Fruit fly (Drosophila melanogaster) whole organism, prepupa: ENCODE measurements around the gene Fit1.
A peak's percentile ranks its signal among the peaks of the same experiment; 100 is the strongest.

Experiments
- Blimp-1 ChIP-seq: fragments of 200-800 bp; sonication (Bioruptor generic); optimal IDR thresholded peaks from 3 replicates; lab custom pipeline; 2017; ENCODE audit warnings: missing biosample characterization, missing genetic modification characterization, mild to moderate bottlenecking, moderate library complexity, missing genetic modification reagents
- CG10631 ChIP-seq: fragments of 200-800 bp; sonication (Bioruptor generic); optimal IDR thresholded peaks from 2 replicates; lab custom pipeline; 2016; ENCODE audit warnings: missing biosample characterization, missing genetic modification characterization
- CG10669 ChIP-seq: fragments of 200-800 bp; sonication (Bioruptor generic); optimal IDR thresholded peaks from 3 replicates; lab custom pipeline; 2018; ENCODE audit warnings: missing biosample characterization, mild to moderate bottlenecking, missing genetic modification characterization, moderate library complexity
- CG11294 ChIP-seq: fragments of 200-800 bp; sonication (Bioruptor generic); IDR thresholded peaks from 2 replicates; pipeline ENCODE4 v1.3.6; 2022; ENCODE audit warnings: missing biosample characterization, missing genetic modification characterization
- CG11902 ChIP-seq: fragments of 200-800 bp; sonication (Bioruptor generic); optimal IDR thresholded peaks from 3 replicates; lab custom pipeline; 2016; ENCODE audit warnings: missing biosample characterization, missing genetic modification characterization
- CG15336 ChIP-seq: fragments of 200-800 bp; sonication (Bioruptor generic); IDR thresholded peaks from 2 replicates; pipeline ENCODE4 v1.3.6; 2022; ENCODE audit warnings: missing biosample characterization, missing genetic modification characterization
- CG31627 ChIP-seq: fragments of 200-800 bp; sonication (Bioruptor generic); optimal IDR thresholded peaks from 3 replicates; lab custom pipeline; 2016; ENCODE audit warnings: missing biosample characterization, missing genetic modification characterization
- CG32006 ChIP-seq: fragments of 200-800 bp; sonication (Bioruptor generic); optimal IDR thresholded peaks from 3 replicates; lab custom pipeline; 2017; ENCODE audit warnings: missing biosample characterization, mild to moderate bottlenecking, missing genetic modification characterization
- CG34406 ChIP-seq: fragments of 200-800 bp; sonication (Bioruptor generic); optimal IDR thresholded peaks from 3 replicates; lab custom pipeline; 2016; ENCODE audit warnings: missing biosample characterization, missing genetic modification characterization
- CG3919 ChIP-seq: fragments of 200-800 bp; sonication (Bioruptor generic); optimal IDR thresholded peaks from 3 replicates; lab custom pipeline; 2016; ENCODE audit warnings: missing biosample characterization, missing genetic modification characterization
- CG4318 ChIP-seq: fragments of 200-800 bp; sonication (Bioruptor generic); optimal IDR thresholded peaks from 3 replicates; lab custom pipeline; 2017; ENCODE audit warnings: missing biosample characterization, mild to moderate bottlenecking, missing genetic modification characterization
- CG6792 ChIP-seq: fragments of 200-800 bp; sonication (Bioruptor generic); optimal IDR thresholded peaks from 3 replicates; lab custom pipeline; 2016; ENCODE audit warnings: missing biosample characterization, missing genetic modification characterization
- CG8119 ChIP-seq: fragments of 200-800 bp; sonication (Bioruptor generic); IDR thresholded peaks from 3 replicates; pipeline ENCODE4 v1.3.6; 2022; ENCODE audit warnings: missing biosample characterization, missing genetic modification characterization
- CG8319 ChIP-seq: fragments of 200-800 bp; sonication (Bioruptor generic); optimal IDR thresholded peaks from 3 replicates; lab custom pipeline; 2016; ENCODE audit warnings: missing biosample characterization, missing genetic modification characterization
- CG8632 ChIP-seq: fragments of 200-800 bp; sonication (Bioruptor generic); optimal IDR thresholded peaks from 3 replicates; lab custom pipeline; 2016; ENCODE audit warnings: missing biosample characterization, missing genetic modification characterization
- CG9139 ChIP-seq: fragments of 200-800 bp; sonication (Bioruptor generic); optimal IDR thresholded peaks from 3 replicates; lab custom pipeline; 2017; ENCODE audit warnings: missing biosample characterization, mild to moderate bottlenecking, missing genetic modification characterization
- Eip75B ChIP-seq: fragments of 200-800 bp; sonication (Bioruptor generic); optimal IDR thresholded peaks from 3 replicates; lab custom pipeline; 2016; ENCODE audit warnings: missing biosample characterization, missing genetic modification characterization
- Eip78C ChIP-seq: fragments of 200-800 bp; sonication (Bioruptor generic); peaks from one replicate; lab custom pipeline; 2016; ENCODE audit warnings: missing biosample characterization, missing genetic modification characterization
- Eip93F ChIP-seq: fragments of 200-800 bp; sonication (Bioruptor generic); optimal IDR thresholded peaks from 2 replicates; lab custom pipeline; 2016; ENCODE audit warnings: missing biosample characterization, mild to moderate bottlenecking, missing genetic modification characterization
- Ets21C ChIP-seq: fragments of 200-800 bp; sonication (Bioruptor generic); optimal IDR thresholded peaks from 3 replicates; lab custom pipeline; 2016; ENCODE audit warnings: missing biosample characterization, missing genetic modification characterization
- Ets96B ChIP-seq: fragments of 200-800 bp; optimal IDR thresholded peaks from 2 replicates; lab custom pipeline; 2019; ENCODE audit warnings: missing biosample characterization, mild to moderate bottlenecking, missing genetic modification characterization, moderate library complexity
- Hr39 ChIP-seq: fragments of 200-800 bp; sonication (Bioruptor generic); optimal IDR thresholded peaks from 2 replicates; lab custom pipeline; 2016; ENCODE audit warnings: missing biosample characterization, missing genetic modification characterization
- Hr4 ChIP-seq: fragments of 200-800 bp; sonication (Bioruptor generic); optimal IDR thresholded peaks from 3 replicates; lab custom pipeline; 2016; ENCODE audit warnings: missing biosample characterization, missing genetic modification characterization
- Lpt ChIP-seq: fragments of 200-800 bp; sonication (Bioruptor generic); optimal IDR thresholded peaks from 3 replicates; lab custom pipeline; 2016; ENCODE audit warnings: missing biosample characterization, missing genetic modification characterization
- Met ChIP-seq: fragments of 200-800 bp; sonication (Bioruptor generic); optimal IDR thresholded peaks from 3 replicates; lab custom pipeline; 2016; ENCODE audit warnings: missing biosample characterization, missing genetic modification characterization
- OdsH ChIP-seq: fragments of 200-800 bp; sonication (Bioruptor generic); optimal IDR thresholded peaks from 3 replicates; lab custom pipeline; 2016; ENCODE audit warnings: missing biosample characterization, missing genetic modification characterization
- Smox ChIP-seq: fragments of 200-800 bp; sonication (Bioruptor generic); optimal IDR thresholded peaks from 3 replicates; lab custom pipeline; 2016; ENCODE audit warnings: missing biosample characterization, missing genetic modification characterization
- Sox102F ChIP-seq: fragments of 200-800 bp; sonication (Bioruptor generic); optimal IDR thresholded peaks from 2 replicates; lab custom pipeline; 2016; ENCODE audit warnings: missing biosample characterization, mild to moderate bottlenecking, missing genetic modification characterization
- Sox14 ChIP-seq: fragments of 200-800 bp; sonication (Bioruptor generic); optimal IDR thresholded peaks from 3 replicates; lab custom pipeline; 2016; ENCODE audit warnings: missing biosample characterization, missing genetic modification characterization
- Sox15 ChIP-seq: fragments of 200-800 bp; sonication (Bioruptor generic); optimal IDR thresholded peaks from 3 replicates; lab custom pipeline; 2016; ENCODE audit warnings: missing biosample characterization, missing genetic modification characterization
- achi ChIP-seq: fragments of 200-800 bp; sonication (Bioruptor generic); optimal IDR thresholded peaks from 3 replicates; lab custom pipeline; 2016; ENCODE audit warnings: missing biosample characterization, missing genetic modification characterization
- dac ChIP-seq: fragments of 200-800 bp; sonication (Bioruptor generic); optimal IDR thresholded peaks from 2 replicates; lab custom pipeline; 2017; ENCODE audit warnings: missing biosample characterization, mild to moderate bottlenecking, missing genetic modification characterization
- dsx ChIP-seq: fragments of 200-800 bp; optimal IDR thresholded peaks from 3 replicates; lab custom pipeline; 2019; ENCODE audit warnings: missing biosample characterization, mild to moderate bottlenecking, missing genetic modification characterization, moderate library complexity; ENCODE audit not compliant: poor library complexity, severe bottlenecking
- esn ChIP-seq: fragments of 200-800 bp; sonication (Bioruptor generic); optimal IDR thresholded peaks from 2 replicates; lab custom pipeline; 2016; ENCODE audit warnings: missing biosample characterization, mild to moderate bottlenecking, missing genetic modification characterization, moderate library complexity
- fd85E ChIP-seq: fragments of 200-800 bp; sonication (Bioruptor generic); optimal IDR thresholded peaks from 3 replicates; lab custom pipeline; 2016; ENCODE audit warnings: missing biosample characterization, missing genetic modification characterization
- fkh ChIP-seq: fragments of 200-800 bp; sonication (Bioruptor generic); optimal IDR thresholded peaks from 3 replicates; lab custom pipeline; 2017; ENCODE audit warnings: missing biosample characterization, mild to moderate bottlenecking, missing genetic modification characterization, moderate library complexity
- lz ChIP-seq: fragments of 200-800 bp; sonication (Bioruptor generic); optimal IDR thresholded peaks from 3 replicates; lab custom pipeline; 2016; ENCODE audit warnings: missing biosample characterization, missing genetic modification characterization
- net ChIP-seq: fragments of 200-800 bp; sonication (Bioruptor generic); optimal IDR thresholded peaks from 3 replicates; lab custom pipeline; 2016; ENCODE audit warnings: missing biosample characterization, missing genetic modification characterization
- pdm3 ChIP-seq: fragments of 200-800 bp; sonication (Bioruptor generic); optimal IDR thresholded peaks from 3 replicates; lab custom pipeline; 2016; ENCODE audit warnings: missing biosample characterization, missing genetic modification characterization
- spab ChIP-seq: fragments of 200-800 bp; sonication (Bioruptor generic); optimal IDR thresholded peaks from 2 replicates; lab custom pipeline; 2017; ENCODE audit warnings: missing biosample characterization, mild to moderate bottlenecking, missing genetic modification characterization, missing genetic modification reagents
- ss ChIP-seq, 2 experiments: fragments of 200-800 bp; sonication (Bioruptor generic); optimal IDR thresholded peaks; 2 replicates in 1 of 2; 3 replicates in 1 of 2; lab custom pipeline; 2017 to 2018; ENCODE audit warnings: mild to moderate bottlenecking in 2 of 2, missing biosample characterization in 2 of 2, missing genetic modification characterization in 2 of 2, moderate library complexity in 1 of 2
- svp ChIP-seq: fragments of 200-800 bp; sonication (Bioruptor generic); peaks from one replicate; lab custom pipeline; 2016; ENCODE audit warnings: missing biosample characterization, missing genetic modification characterization
- vri ChIP-seq: fragments of 200-800 bp; sonication (Bioruptor generic); optimal IDR thresholded peaks from 3 replicates; lab custom pipeline; 2016; ENCODE audit warnings: missing biosample characterization, mild to moderate bottlenecking, missing genetic modification characterization

The Fit1 gene

DNA sequence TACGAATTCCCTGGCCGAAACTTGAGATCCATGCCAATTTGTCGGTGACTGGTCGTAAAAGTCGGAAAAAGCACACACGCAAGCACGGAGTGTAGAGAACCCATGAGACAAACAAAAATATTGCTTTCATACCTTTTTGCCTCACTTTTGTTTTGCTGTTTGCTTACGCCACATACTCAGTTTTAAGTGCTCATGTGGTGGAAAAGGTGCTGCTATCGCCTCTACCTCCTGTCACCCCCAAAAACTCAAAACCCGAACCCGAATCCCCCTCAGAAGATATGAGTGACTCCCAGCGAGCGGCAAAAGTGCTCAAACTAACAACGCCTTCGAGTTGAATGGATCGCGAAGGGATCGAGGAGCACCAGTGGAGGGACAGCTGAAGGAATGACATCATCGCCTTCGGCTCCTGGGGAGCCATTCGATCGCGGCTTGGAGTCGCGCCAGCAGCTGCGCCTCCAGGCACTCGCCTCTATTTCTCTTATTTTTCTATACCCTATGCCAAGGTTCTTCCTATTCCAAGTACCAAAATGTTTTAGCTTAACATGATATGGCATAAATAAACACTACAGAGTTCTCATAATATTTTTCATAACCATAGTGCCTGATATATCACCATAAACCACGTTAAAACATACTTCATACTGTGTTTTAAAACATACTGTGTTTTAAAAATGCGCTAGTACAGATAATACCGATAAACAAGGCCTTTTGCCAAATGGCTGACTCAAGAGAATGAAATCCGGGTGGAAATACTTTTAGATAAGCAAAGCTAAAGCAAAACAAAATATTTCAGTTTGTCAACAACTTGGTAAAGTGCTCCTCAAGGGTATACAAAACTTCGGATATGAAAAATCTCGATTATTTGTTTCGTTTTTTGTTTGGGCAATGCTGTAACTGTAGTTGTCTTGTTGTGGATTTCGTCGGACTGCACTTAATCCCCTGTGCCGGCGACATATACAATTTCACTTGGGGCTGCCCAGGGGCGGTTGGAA, 17.3 kb downstream of the Fit1 start:
- TF ChIP-seq CG32006 (GFP tag; lab: Kevin White, UChicago) (peak; percentile 50), net (GFP tag; lab: Kevin White, UChicago) (peak; percentile 9), Hr4 (GFP tag; lab: Kevin White, UChicago) (peak; percentile 29), OdsH (peak; percentile 3), pdm3 (GFP tag; lab: Kevin White, UChicago) (peak; percentile 9), Ets96B (tag; lab: Kevin White, UChicago) (no peak), Met (GFP tag; lab: Kevin White, UChicago) (peak; percentile 34), fkh (GFP tag; lab: Kevin White, UChicago) (peak; percentile 29), CG15336 (GFP tag; lab: Robert Waterston, UW) (no peak), CG31627 (GFP tag; lab: Kevin White, UChicago) (peak; percentile 12), Smox (no peak), CG9139 (GFP tag; lab: Kevin White, UChicago) (no peak), lz (peak; percentile 21), Sox14 (GFP tag; lab: Kevin White, UChicago) (peak; percentile 27), Sox102F (GFP tag; lab: Kevin White, UChicago) (peak; percentile 12), fd85E (no peak), svp (peak; percentile 17), vri (GFP tag; lab: Kevin White, UChicago) (peak; percentile 89), Hr39 (GFP tag; lab: Kevin White, UChicago) (peak; percentile 5), CG8632 (no peak), Eip78C (GFP tag; lab: Kevin White, UChicago) (peak; percentile 62)

DNA sequence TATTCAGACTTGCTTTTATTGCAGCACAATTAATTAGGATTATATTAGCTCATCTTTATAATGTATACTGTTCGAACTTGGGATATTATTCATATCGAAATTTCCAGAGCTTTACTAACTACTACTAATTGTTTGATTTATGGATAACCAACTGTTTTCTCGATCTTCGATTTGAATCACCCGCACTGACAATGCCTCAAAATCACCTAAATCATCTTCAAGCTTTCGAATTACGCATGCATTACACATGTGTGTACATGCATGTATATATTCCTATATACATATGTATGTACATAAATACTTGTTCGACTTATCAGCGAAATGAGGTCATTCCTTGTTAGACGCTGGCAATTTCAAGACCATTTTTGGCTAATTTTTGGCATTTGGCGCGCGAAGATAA, 18.2 kb downstream of the Fit1 start:
- TF ChIP-seq Ets21C (GFP tag; lab: Kevin White, UChicago) (no peak), CG10669 (no peak), spab (GFP tag; lab: Kevin White, UChicago) (no peak), Sox15 (GFP tag; lab: Kevin White, UChicago) (no peak), Hr39 (GFP tag; lab: Kevin White, UChicago) (no peak), Ets96B (tag; lab: Kevin White, UChicago) (no peak), CG4318 (GFP tag; lab: Kevin White, UChicago) (no peak), Eip78C (GFP tag; lab: Kevin White, UChicago) (peak; percentile 52), svp (peak; percentile 41), CG10631 (GFP tag; lab: Kevin White, UChicago) (no peak)

DNA sequence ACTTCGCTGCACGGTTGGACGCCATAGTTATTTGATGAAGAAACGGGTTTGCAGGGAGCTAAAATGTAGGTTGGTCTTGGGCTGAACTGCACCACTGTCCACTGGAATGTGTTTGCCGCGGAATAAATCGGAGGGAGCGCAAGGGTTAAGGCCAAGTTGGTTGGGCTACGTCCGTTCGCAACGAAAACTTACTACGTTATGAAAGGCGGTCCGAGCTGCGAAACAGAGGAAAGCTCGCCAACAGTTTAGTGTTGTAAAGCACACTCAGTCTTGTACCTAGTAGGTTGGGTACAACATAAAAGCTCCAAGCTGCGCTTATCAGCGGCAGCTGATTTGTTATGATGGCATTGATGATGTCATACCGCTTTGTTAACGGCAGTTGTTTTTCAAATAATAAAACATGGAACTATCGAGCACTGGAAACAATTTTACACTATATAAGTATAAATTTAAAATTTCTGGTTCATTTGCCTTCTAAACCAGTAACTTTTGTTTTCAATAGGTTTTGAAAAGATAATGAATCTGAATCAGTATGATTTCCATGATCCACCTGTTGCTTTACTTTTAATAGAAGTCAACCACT, 18.9 kb downstream of the Fit1 start, which contains the start of gene Chd64:
Gene Chd64, minus strand, starts transcription at position 204 of the 583 bp plus-strand sequence.
- TF ChIP-seq fd85E (no peak), ss (GFP tag; optimal IDR thresholded peaks at IDR 0.05; lab: Kevin White, UChicago) (no peak), Blimp-1 (GFP tag; lab: Kevin White, UChicago) (no peak), Lpt (GFP tag; lab: Kevin White, UChicago) (peak; percentile 45), Hr4 (GFP tag; lab: Kevin White, UChicago) (peak; percentile 21), svp (peak; percentile 86), CG10631 (GFP tag; lab: Kevin White, UChicago) (no peak), Smox (no peak), dac (GFP tag; lab: Kevin White, UChicago) (no peak), CG8119 (0 out of 3 replicates have a peak, but pooled peaks have one; percentile 30), CG8319 (GFP tag; lab: Kevin White, UChicago) (no peak), CG9139 (GFP tag; lab: Kevin White, UChicago) (no peak), CG6792 (peak; percentile 47), CG11294 (GFP tag; lab: Robert Waterston, UW) (0 out of 2 replicates have a peak, but pooled peaks have one; percentile 13), CG11902 (no peak), CG3919 (GFP tag; lab: Kevin White, UChicago) (no peak), Eip93F (no peak), net (GFP tag; lab: Kevin White, UChicago) (no peak), esn (GFP tag; lab: Kevin White, UChicago) (peak; percentile 54), CG31627 (GFP tag; lab: Kevin White, UChicago) (no peak), Eip75B (GFP tag; lab: Kevin White, UChicago) (peak; percentile 35), achi (no peak), spab (GFP tag; lab: Kevin White, UChicago) (no peak), Eip78C (GFP tag; lab: Kevin White, UChicago) (peak; percentile 68), CG15336 (GFP tag; lab: Robert Waterston, UW) (no peak), dsx (no peak), CG32006 (GFP tag; lab: Kevin White, UChicago) (no peak), CG34406 (GFP tag; lab: Kevin White, UChicago) (no peak), CG4318 (GFP tag; lab: Kevin White, UChicago) (no peak)
